Worm (Caenorhabditis elegans): ENCODE measurements around the gene dod-6.
A peak's percentile ranks its signal among the peaks of the same experiment; 100 is the strongest.

- TF ChIP-seq Y95B8A.8 (GFP tag; IDR thresholded peaks at IDR 0.05): no peak
- no peak for TF ChIP-seq rcor-1 (GFP tag; IDR thresholded peaks at IDR 0.05)
- TF ChIP-seq cebp-2 (GFP tag; IDR thresholded peaks at IDR 0.05): no peak
- TF ChIP-seq mcd-1 (GFP tag; IDR thresholded peaks at IDR 0.05): 0 out of 2 replicates have a peak, but pooled peaks have one; percentile 14
- TF ChIP-seq snpc-4 (GFP tag; optimal IDR thresholded peaks at IDR 0.05): no peak
- TF ChIP-seq snpc-4 (tag; optimal IDR thresholded peaks at IDR 0.05): no peak
- no peak for TF ChIP-seq hmg-1.2 (GFP tag; IDR thresholded peaks at IDR 0.05)
- TF ChIP-seq lag-1 (GFP tag; IDR thresholded peaks at IDR 0.05): no peak
- no peak for TF ChIP-seq nhr-120 (GFP tag; IDR thresholded peaks at IDR 0.05)
- no peak for TF ChIP-seq ccch-3 (GFP tag; optimal IDR thresholded peaks at IDR 0.05)
- no peak for TF ChIP-seq lsl-1 (GFP tag; optimal IDR thresholded peaks at IDR 0.05)
- TF ChIP-seq efl-1 (GFP tag; optimal IDR thresholded peaks at IDR 0.05): no peak
Observed at ce11 chrIII:10151719-10152118, 45.8 kb upstream of the dod-6 start.

Measured in whole organism, young adult.